Fruit fly (Drosophila melanogaster): Measurements from ENCODE around the gene CG44006.

CG44006 gene

dm6 chr3L:18032478-18033343 is 37.2 kb downstream of the CG44006 start:
- TF ChIP-seq CG12605 (GFP tag; IDR thresholded peaks at IDR 0.05): peak; percentile 96
- 0 out of 2 replicates have a peak, but pooled peaks have one; percentile 25 for TF ChIP-seq Ets98B (GFP tag; IDR thresholded peaks at IDR 0.05)
- TF ChIP-seq D1 (tag; optimal IDR thresholded peaks at IDR 0.05): no peak
- peak; percentile 49; the same call in 1 of the 3 replicates for TF ChIP-seq CG4496 (GFP tag; IDR thresholded peaks at IDR 0.05)

DNA sequence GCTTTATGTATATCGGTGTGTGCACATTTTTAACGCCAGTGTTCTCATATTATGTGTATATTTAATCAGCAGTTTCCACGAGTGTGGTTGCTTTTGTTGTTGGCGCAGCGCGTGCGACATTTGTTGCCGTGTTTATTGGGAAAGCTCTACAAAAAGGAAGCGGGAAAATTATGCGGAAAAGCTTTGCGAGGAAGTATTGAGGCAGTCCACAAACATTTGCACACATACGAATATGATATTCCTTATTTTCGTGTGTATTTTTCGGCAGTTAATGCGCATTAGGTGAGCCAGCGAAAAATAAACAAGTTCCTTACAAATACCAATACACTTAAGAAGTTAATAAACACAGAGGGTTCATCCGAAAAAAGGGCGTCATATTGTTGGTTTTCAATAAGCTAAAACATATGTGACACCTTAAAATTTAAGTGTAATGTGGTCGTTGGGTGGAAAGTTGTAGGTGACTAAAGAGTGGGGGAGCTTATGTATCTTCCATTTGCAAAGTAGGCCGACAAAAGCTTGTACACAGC is 39.6 kb downstream of the CG44006 start:
- no peak for TF ChIP-seq rn (GFP tag; IDR thresholded peaks at IDR 0.05)
- TF ChIP-seq D1 (tag; optimal IDR thresholded peaks at IDR 0.05): no peak
- TF ChIP-seq CG13204 (GFP tag; optimal IDR thresholded peaks at IDR 0.05): no peak
- no peak for TF ChIP-seq Pif1A (GFP tag; optimal IDR thresholded peaks at IDR 0.05)
- TF ChIP-seq gl (tag; optimal IDR thresholded peaks at IDR 0.05): no peak

dm6 chr3L:18029546-18030300 is 40.2 kb downstream of the CG44006 start:
- peak; percentile 23 for TF ChIP-seq Snoo (tag; optimal IDR thresholded peaks at IDR 0.05)
- TF ChIP-seq CG34367 (tag; optimal IDR thresholded peaks at IDR 0.05): no peak
- TF ChIP-seq CG32121 (GFP tag; IDR thresholded peaks at IDR 0.05): 0 out of 2 replicates have a peak, but pooled peaks have one; percentile 21
- peak; percentile 99 for TF ChIP-seq EcR (GFP tag; optimal IDR thresholded peaks at IDR 0.05)
- peak; percentile 35; the same call in 1 of the 2 replicates for TF ChIP-seq Ets98B (GFP tag; IDR thresholded peaks at IDR 0.05)
- peak; percentile 28 for TF ChIP-seq CG13204 (GFP tag; optimal IDR thresholded peaks at IDR 0.05)

- TF ChIP-seq Ets98B (GFP tag; IDR thresholded peaks at IDR 0.05): peak; percentile 60
- TF ChIP-seq CG32121 (GFP tag; IDR thresholded peaks at IDR 0.05): peak; percentile 72
- TF ChIP-seq CG12605 (GFP tag; IDR thresholded peaks at IDR 0.05): peak; percentile 53; the same call in 1 of the 2 replicates
- peak; percentile 75 for TF ChIP-seq CG4496 (GFP tag; IDR thresholded peaks at IDR 0.05)
- no peak for TF ChIP-seq CG15710 (tag; optimal IDR thresholded peaks at IDR 0.05)
- peak; percentile 29 for TF ChIP-seq EcR (GFP tag; optimal IDR thresholded peaks at IDR 0.05)
Measured at dm6 chr3L:18025907-18026306, 44.0 kb downstream of the CG44006 start.

- TF ChIP-seq Pif1A (GFP tag; optimal IDR thresholded peaks at IDR 0.05): no peak
- TF ChIP-seq CG14655 (GFP tag; optimal IDR thresholded peaks at IDR 0.05): no peak
- no peak for TF ChIP-seq Pif1B (GFP tag; optimal IDR thresholded peaks at IDR 0.05)
- no peak for TF ChIP-seq CG13204 (GFP tag; optimal IDR thresholded peaks at IDR 0.05)
- no peak for TF ChIP-seq CG15710 (tag; optimal IDR thresholded peaks at IDR 0.05)
- no peak for TF ChIP-seq CG10348 (GFP tag; IDR thresholded peaks at IDR 0.05)
- TF ChIP-seq gl (tag; optimal IDR thresholded peaks at IDR 0.05): no peak
- TF ChIP-seq CG8301 (tag; optimal IDR thresholded peaks at IDR 0.05): no peak
- no peak for TF ChIP-seq D1 (tag; optimal IDR thresholded peaks at IDR 0.05)
- no peak for TF ChIP-seq fd96Ca (GFP tag; IDR thresholded peaks at IDR 0.05)
- no peak for TF ChIP-seq CG4496 (GFP tag; IDR thresholded peaks at IDR 0.05)
- TF ChIP-seq CG12605 (GFP tag; IDR thresholded peaks at IDR 0.05): no peak
- no peak for TF ChIP-seq Snoo (tag; optimal IDR thresholded peaks at IDR 0.05)
- TF ChIP-seq CG34367 (tag; optimal IDR thresholded peaks at IDR 0.05): no peak
- TF ChIP-seq EcR (GFP tag; optimal IDR thresholded peaks at IDR 0.05): no peak
- TF ChIP-seq CG8159 (tag; optimal IDR thresholded peaks at IDR 0.05): no peak
- TF ChIP-seq rn (GFP tag; IDR thresholded peaks at IDR 0.05): no peak
- no peak for TF ChIP-seq CG9948 (tag; optimal IDR thresholded peaks at IDR 0.05)
Measured at dm6 chr3L:18024589-18024988, 45.4 kb downstream of the CG44006 start.

dm6 chr3L:18023622-18024021 is 46.3 kb downstream of the CG44006 start:
- TF ChIP-seq CG15710 (tag; optimal IDR thresholded peaks at IDR 0.05): no peak
- TF ChIP-seq CG12605 (GFP tag; IDR thresholded peaks at IDR 0.05): no peak
- TF ChIP-seq Snoo (tag; optimal IDR thresholded peaks at IDR 0.05): no peak
- no peak for TF ChIP-seq Pif1A (GFP tag; optimal IDR thresholded peaks at IDR 0.05)
- TF ChIP-seq EcR (GFP tag; optimal IDR thresholded peaks at IDR 0.05): peak; percentile 87
- 0 out of 3 replicates have a peak, but pooled peaks have one; percentile 47 for TF ChIP-seq CG4496 (GFP tag; IDR thresholded peaks at IDR 0.05)

DNA sequence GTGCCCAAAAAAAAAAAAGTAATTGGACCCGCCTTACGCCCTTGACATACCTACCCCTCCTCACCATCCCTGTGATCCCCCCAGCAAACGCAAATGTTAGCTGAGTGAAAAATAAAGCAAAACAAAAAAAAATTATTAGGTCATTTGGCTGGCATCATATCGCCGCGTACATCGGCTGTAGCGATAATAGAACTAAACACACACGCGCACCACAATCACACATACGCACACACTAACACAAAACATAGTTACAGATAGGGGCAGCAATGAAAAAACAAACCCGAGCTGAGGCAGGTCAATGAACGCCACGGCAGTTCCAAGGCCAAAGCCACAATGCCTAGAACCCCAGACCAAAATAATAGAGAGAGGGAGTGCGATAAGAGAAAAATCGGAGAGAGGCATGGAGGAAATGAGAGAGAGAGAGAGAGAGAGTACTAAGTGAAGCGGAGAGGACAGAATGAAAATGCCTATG is 47.4 kb downstream of the CG44006 start:
- TF ChIP-seq EcR (GFP tag; optimal IDR thresholded peaks at IDR 0.05) (peak; percentile 96), CG4496 (GFP tag; IDR thresholded peaks at IDR 0.05) (0 out of 3 replicates have a peak, but pooled peaks have one; percentile 38), CG34367 (tag; optimal IDR thresholded peaks at IDR 0.05) (no peak)
